Worm (Caenorhabditis elegans): Measurements from ENCODE around the gene T08G5.2.

DNA sequence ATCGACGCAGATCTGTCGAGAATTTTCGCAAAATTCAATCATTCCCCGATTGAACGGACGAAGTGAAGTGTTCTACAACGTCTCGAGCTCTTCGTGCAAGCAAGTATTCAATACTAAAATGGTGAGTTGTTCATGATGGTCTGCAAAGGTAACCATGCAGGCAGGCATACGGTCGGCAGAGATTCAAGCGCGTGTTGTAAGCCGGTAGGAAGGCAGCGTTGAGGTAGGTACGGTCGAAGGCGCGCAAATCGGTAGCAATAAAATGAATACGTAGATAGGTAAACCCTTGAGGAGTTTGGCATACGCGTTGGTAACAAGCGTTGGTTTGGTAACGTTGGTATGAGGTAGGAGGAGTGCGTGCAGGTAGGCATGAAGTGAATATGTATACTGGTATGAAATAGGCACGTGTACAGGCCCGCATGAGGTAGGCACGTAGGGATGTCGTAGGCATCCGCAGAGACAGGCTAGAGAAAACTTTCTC lies 41.8 kb upstream of the T08G5.2 start, which contains the start of gene D1086.17:
- TF ChIP-seq ceh-90 (tag; optimal IDR thresholded peaks at IDR 0.05) (no peak), C04F5.9 (tag; optimal IDR thresholded peaks at IDR 0.05) (no peak), zag-1 (tag; optimal IDR thresholded peaks at IDR 0.05) (no peak), mep-1 (tag; optimal IDR thresholded peaks at IDR 0.05) (no peak), tbx-2 (tag; optimal IDR thresholded peaks at IDR 0.05) (no peak), lin-13 (GFP tag; optimal IDR thresholded peaks at IDR 0.05) (no peak), unc-130 (tag; optimal IDR thresholded peaks at IDR 0.05) (no peak), pqm-1 (tag; optimal IDR thresholded peaks at IDR 0.05) (no peak), aly-2 (tag; optimal IDR thresholded peaks at IDR 0.05) (no peak), ztf-4 (tag; optimal IDR thresholded peaks at IDR 0.05) (no peak), mdl-1 (tag; optimal IDR thresholded peaks at IDR 0.05) (no peak)

Data from whole organism, L1 larva.